Fruit fly (Drosophila melanogaster): ENCODE data around the gene bru3.

Gene bru3

dm6 chr3L:13479609-13480240, 323.5 kb downstream of the bru3 start (continued):
- TF ChIP-seq CG13296 (GFP tag; optimal IDR thresholded peaks at IDR 0.05) (peak; percentile 54), gem (tag; optimal IDR thresholded peaks at IDR 0.05) (peak; percentile 69), psq (GFP tag; optimal IDR thresholded peaks at IDR 0.05) (peak; percentile 5), Dip2 (GFP tag; IDR thresholded peaks at IDR 0.05) (no peak), CG10565 (GFP tag; optimal IDR thresholded peaks at IDR 0.05) (no peak), CG11247 (GFP tag; IDR thresholded peaks at IDR 0.05) (peak; percentile 37; the same call in 1 of the 2 replicates), CG18764 (GFP tag; optimal IDR thresholded peaks at IDR 0.05) (peak; percentile 13), CG10654 (GFP tag; optimal IDR thresholded peaks at IDR 0.05) (peak; percentile 46), MESR4 (GFP tag; optimal IDR thresholded peaks at IDR 0.05) (no peak), dpn (GFP tag; optimal IDR thresholded peaks at IDR 0.05) (peak; percentile 35 to 53), cg (GFP tag; optimal IDR thresholded peaks at IDR 0.05) (no peak), CG11456 (GFP tag; IDR thresholded peaks at IDR 0.05) (no peak), CG18011 (GFP tag; optimal IDR thresholded peaks at IDR 0.05) (peak; percentile 44), gcm (GFP tag; optimal IDR thresholded peaks at IDR 0.05) (no peak), Trl (optimal IDR thresholded peaks at IDR 0.05) (peak in 1 of 2 experiments; percentile 23), Trl (GFP tag; optimal IDR thresholded peaks at IDR 0.05) (no peak), grn (GFP tag; optimal IDR thresholded peaks at IDR 0.05) (no peak), CG6791 (GFP tag; IDR thresholded peaks at IDR 0.05; ENCODE audit: partially characterized antibody) (no peak), Atf3 (GFP tag; optimal IDR thresholded peaks at IDR 0.05) (no peak), Max (GFP tag; optimal IDR thresholded peaks at IDR 0.05) (peak; percentile 37), her (GFP tag; optimal IDR thresholded peaks at IDR 0.05) (peak; percentile 31), pzg (GFP tag; optimal IDR thresholded peaks at IDR 0.05) (no peak), gce (GFP tag; IDR thresholded peaks at IDR 0.05) (no peak), CG7987 (GFP tag; optimal IDR thresholded peaks at IDR 0.05) (no peak), CG17361 (GFP tag; IDR thresholded peaks at IDR 0.05) (peak; percentile 67; the same call in 2 of the 3 replicates), Fer2 (tag; optimal IDR thresholded peaks at IDR 0.05) (no peak), Lpt (GFP tag; optimal IDR thresholded peaks at IDR 0.05) (no peak), lab (GFP tag; optimal IDR thresholded peaks at IDR 0.05) (peak; percentile 78), corto (GFP tag; optimal IDR thresholded peaks at IDR 0.05) (no peak), CG16815 (GFP tag; optimal IDR thresholded peaks at IDR 0.05) (peak; percentile 18), CG18262 (tag; optimal IDR thresholded peaks at IDR 0.05) (peak; percentile 39), CG7963 (GFP tag; IDR thresholded peaks at IDR 0.05; ENCODE audit: partially characterized antibody) (no peak), Doc3 (GFP tag; IDR thresholded peaks at IDR 0.05; ENCODE audit: partially characterized antibody) (no peak), CG6654 (GFP tag; optimal IDR thresholded peaks at IDR 0.05) (peak; percentile 15), sim (GFP tag; IDR thresholded peaks at IDR 0.05) (no peak), CG7745 (tag; optimal IDR thresholded peaks at IDR 0.05) (no peak), btn (GFP tag; optimal IDR thresholded peaks at IDR 0.05) (no peak), cad (GFP tag; optimal IDR thresholded peaks at IDR 0.05) (no peak), CG13123 (GFP tag; optimal IDR thresholded peaks at IDR 0.05) (no peak), tll (GFP tag; optimal IDR thresholded peaks at IDR 0.05) (no peak), CG32772 (GFP tag; IDR thresholded peaks at IDR 0.05) (no peak), CG14667 (GFP tag; IDR thresholded peaks at IDR 0.05) (no peak), CG10431 (GFP tag; optimal IDR thresholded peaks at IDR 0.05) (no peak), az2 (GFP tag; optimal IDR thresholded peaks at IDR 0.05) (peak; percentile 30), HmgZ (tag; optimal IDR thresholded peaks at IDR 0.05) (no peak), fru (optimal IDR thresholded peaks at IDR 0.05) (no peak), CG2889 (GFP tag; IDR thresholded peaks at IDR 0.05) (0 out of 3 replicates have a peak, but pooled peaks have one; percentile 12), Ptx1 (GFP tag; IDR thresholded peaks at IDR 0.05) (peak; percentile 65), aop (GFP tag; IDR thresholded peaks at IDR 0.05) (no peak), CG13624 (GFP tag; optimal IDR thresholded peaks at IDR 0.05) (peak; percentile 39), tna (GFP tag; IDR thresholded peaks at IDR 0.05; ENCODE audit: partially characterized antibody) (no peak)

Data from whole organism, embryonic.